Worm (Caenorhabditis elegans): ENCODE data around the gene wrt-6.

Gene wrt-6

DNA sequence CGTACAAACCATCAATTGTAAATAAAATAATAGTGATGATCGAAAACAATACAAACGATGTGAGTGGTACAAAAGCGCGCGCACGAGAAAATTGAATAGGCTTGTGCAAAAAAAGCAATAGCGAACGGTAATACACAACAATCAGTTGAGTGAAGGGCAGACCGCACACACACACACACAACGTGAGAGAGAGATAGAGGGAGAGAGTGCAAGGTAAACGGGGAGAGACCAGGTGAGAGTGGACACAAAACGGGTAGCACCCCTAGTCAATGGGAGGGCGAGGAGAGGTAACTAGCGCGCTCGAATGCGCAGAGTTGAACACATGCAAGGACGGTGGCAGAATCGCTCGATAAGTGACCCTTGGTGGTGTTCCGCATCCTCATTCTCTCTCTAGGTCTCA lies 7.8 kb upstream of the wrt-6 start:
- TF ChIP-seq F13H6.1 (tag; optimal IDR thresholded peaks at IDR 0.05) (peak; percentile 39), nhr-12 (tag; optimal IDR thresholded peaks at IDR 0.05) (no peak), mab-5 (tag; optimal IDR thresholded peaks at IDR 0.05) (no peak), nhr-237 (tag; optimal IDR thresholded peaks at IDR 0.05) (no peak), nhr-23 (tag; optimal IDR thresholded peaks at IDR 0.05) (no peak), sma-3 (GFP tag; optimal IDR thresholded peaks at IDR 0.05) (peak; percentile 6), fos-1 (tag; optimal IDR thresholded peaks at IDR 0.05) (peak; percentile 70), nhr-11 (tag; optimal IDR thresholded peaks at IDR 0.05) (no peak), mdl-1 (tag; optimal IDR thresholded peaks at IDR 0.05) (no peak), lin-13 (GFP tag; optimal IDR thresholded peaks at IDR 0.05) (no peak), ceh-16 (tag; optimal IDR thresholded peaks at IDR 0.05) (peak; percentile 52), dmd-4 (tag; optimal IDR thresholded peaks at IDR 0.05) (no peak), crh-2 (tag; optimal IDR thresholded peaks at IDR 0.05) (peak; percentile 7), nhr-25 (tag; optimal IDR thresholded peaks at IDR 0.05) (peak; percentile 3), zag-1 (tag; optimal IDR thresholded peaks at IDR 0.05) (no peak), peb-1 (tag; optimal IDR thresholded peaks at IDR 0.05) (no peak), ZK546.5 (tag; optimal IDR thresholded peaks at IDR 0.05) (no peak), nhr-6 (tag; optimal IDR thresholded peaks at IDR 0.05) (no peak), skn-1 (tag; optimal IDR thresholded peaks at IDR 0.05) (no peak), nhr-21 (tag; optimal IDR thresholded peaks at IDR 0.05) (no peak), nhr-77 (tag; optimal IDR thresholded peaks at IDR 0.05) (no peak), sem-4 (tag; optimal IDR thresholded peaks at IDR 0.05) (no peak), snpc-4 (tag; optimal IDR thresholded peaks at IDR 0.05) (no peak), aly-2 (tag; optimal IDR thresholded peaks at IDR 0.05) (no peak), elt-3 (tag; optimal IDR thresholded peaks at IDR 0.05) (no peak), lin-39 (tag; optimal IDR thresholded peaks at IDR 0.05) (no peak), gmeb-1 (tag; optimal IDR thresholded peaks at IDR 0.05) (no peak), unc-62 (GFP tag; optimal IDR thresholded peaks at IDR 0.05) (no peak), sma-9 (GFP tag; optimal IDR thresholded peaks at IDR 0.05) (peak; percentile 14), sma-9 (tag; optimal IDR thresholded peaks at IDR 0.05) (no peak), ztf-4 (tag; optimal IDR thresholded peaks at IDR 0.05) (no peak), nhr-129 (tag; optimal IDR thresholded peaks at IDR 0.05) (peak; percentile 39), ztf-1 (GFP tag; conservative IDR thresholded peaks at IDR 0.05) (no peak), unc-55 (GFP tag; optimal IDR thresholded peaks at IDR 0.05) (no peak)

ce11 chrX:3473793-3474192 lies 6.3 kb upstream of the wrt-6 start:
- TF ChIP-seq nhr-21 (tag; optimal IDR thresholded peaks at IDR 0.05) (no peak), R02D3.7 (tag; optimal IDR thresholded peaks at IDR 0.05) (no peak), nhr-12 (tag; optimal IDR thresholded peaks at IDR 0.05) (no peak), dmd-4 (tag; optimal IDR thresholded peaks at IDR 0.05) (no peak), ama-1 (optimal IDR thresholded peaks at IDR 0.05) (no peak), mdl-1 (tag; optimal IDR thresholded peaks at IDR 0.05) (no peak), fos-1 (tag; optimal IDR thresholded peaks at IDR 0.05) (peak; percentile 60), F13H6.1 (tag; optimal IDR thresholded peaks at IDR 0.05) (no peak)

- no peak for TF ChIP-seq elt-3 (tag; optimal IDR thresholded peaks at IDR 0.05)
- no peak for TF ChIP-seq mab-5 (tag; optimal IDR thresholded peaks at IDR 0.05)
- TF ChIP-seq blmp-1 (tag; optimal IDR thresholded peaks at IDR 0.05; ENCODE audit: insufficient read depth), result no peak
- TF ChIP-seq unc-39 (tag; optimal IDR thresholded peaks at IDR 0.05), result no peak
- no peak for TF ChIP-seq crh-2 (tag; optimal IDR thresholded peaks at IDR 0.05)
- no peak for TF ChIP-seq nhr-10 (tag; optimal IDR thresholded peaks at IDR 0.05)
- no peak for TF ChIP-seq mdl-1 (tag; optimal IDR thresholded peaks at IDR 0.05)
- no peak for TF ChIP-seq sem-4 (tag; optimal IDR thresholded peaks at IDR 0.05)
- TF ChIP-seq lin-39 (tag; optimal IDR thresholded peaks at IDR 0.05), result no peak
These were observed 8.1 kb downstream of the wrt-6 start for ce11 chrX:3488074-3488688.

DNA sequence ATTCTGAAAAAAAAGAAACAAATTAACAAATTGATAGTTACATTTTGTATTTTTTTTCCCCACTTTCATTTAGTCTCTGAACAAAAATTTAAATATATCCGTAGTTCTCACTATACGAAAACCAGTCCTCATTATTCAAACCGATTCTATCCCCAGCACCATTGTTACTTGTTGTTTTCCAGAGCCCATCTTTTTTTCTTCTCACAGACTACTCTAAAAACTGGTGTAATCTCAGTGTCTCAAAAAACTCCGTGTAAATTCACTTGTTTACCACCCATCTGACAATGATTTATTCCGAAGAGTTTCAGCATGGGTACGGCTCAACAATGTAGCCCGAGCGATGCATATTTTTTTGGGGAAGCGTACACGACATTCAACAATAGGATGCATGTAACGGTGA lies 8.9 kb downstream of the wrt-6 start, which contains the start of gene C12D12.3:
TSS of gene C12D12.3 (plus strand) at position 301 of the 400 bp plus-strand sequence.
- TF ChIP-seq nhr-12 (tag; optimal IDR thresholded peaks at IDR 0.05) (no peak), ceh-16 (tag; optimal IDR thresholded peaks at IDR 0.05) (no peak), nhr-237 (tag; optimal IDR thresholded peaks at IDR 0.05) (no peak), snpc-4 (tag; optimal IDR thresholded peaks at IDR 0.05) (no peak), lin-13 (GFP tag; optimal IDR thresholded peaks at IDR 0.05) (no peak), ceh-82 (tag; optimal IDR thresholded peaks at IDR 0.05) (no peak), unc-39 (tag; optimal IDR thresholded peaks at IDR 0.05) (no peak), nhr-6 (tag; optimal IDR thresholded peaks at IDR 0.05) (no peak), nhr-23 (tag; optimal IDR thresholded peaks at IDR 0.05) (no peak), ztf-11 (tag; optimal IDR thresholded peaks at IDR 0.05) (no peak), sma-3 (GFP tag; optimal IDR thresholded peaks at IDR 0.05) (no peak), nhr-25 (tag; optimal IDR thresholded peaks at IDR 0.05) (no peak)

All from whole organism, L2 larva.